Fruit fly (Drosophila melanogaster): Measurements from ENCODE around the gene cDIP.

The cDIP gene

dm6 chr3R:21112742-21113465 is 48.0 kb downstream of the cDIP start (continued):
- TF ChIP-seq CG8290 (GFP tag; optimal IDR thresholded peaks at IDR 0.05) (peak; percentile 67), CG8290 (tag; optimal IDR thresholded peaks at IDR 0.05) (peak in 1 of 2 experiments; percentile 92), CG10267 (tag; optimal IDR thresholded peaks at IDR 0.05) (peak; percentile 57), crc (GFP tag; optimal IDR thresholded peaks at IDR 0.05) (peak; percentile 83), Fer1 (GFP tag; optimal IDR thresholded peaks at IDR 0.05) (peak; percentile 91), zfh2 (GFP tag; optimal IDR thresholded peaks at IDR 0.05) (peak; percentile 85), dm (GFP tag; optimal IDR thresholded peaks at IDR 0.05) (peak; percentile 81), MTF-1 (GFP tag; optimal IDR thresholded peaks at IDR 0.05; ENCODE audit: borderline replicate concordance) (peak; percentile 89), Hand (GFP tag; optimal IDR thresholded peaks at IDR 0.05) (peak; percentile 77), inv (GFP tag; IDR thresholded peaks at IDR 0.05; ENCODE audit: partially characterized antibody) (no peak), CG4282 (GFP tag; optimal IDR thresholded peaks at IDR 0.05) (peak; percentile 83), CG34376 (GFP tag; optimal IDR thresholded peaks at IDR 0.05) (no peak), Antp (GFP tag; optimal IDR thresholded peaks at IDR 0.05) (peak; percentile 88), Myb (GFP tag; optimal IDR thresholded peaks at IDR 0.05) (peak; percentile 77), CG1792 (GFP tag; optimal IDR thresholded peaks at IDR 0.05) (peak; percentile 91), ATbp (GFP tag; optimal IDR thresholded peaks at IDR 0.05) (peak; percentile 94), Ptx1 (GFP tag; IDR thresholded peaks at IDR 0.05) (peak; percentile 86), CG13123 (GFP tag; optimal IDR thresholded peaks at IDR 0.05) (peak; percentile 80), CG13775 (GFP tag; optimal IDR thresholded peaks at IDR 0.05) (peak; percentile 72), Vsx1 (GFP tag; optimal IDR thresholded peaks at IDR 0.05) (peak; percentile 83), CG17361 (GFP tag; IDR thresholded peaks at IDR 0.05) (peak; percentile 88), Lhr (GFP tag; optimal IDR thresholded peaks at IDR 0.05) (peak; percentile 67), phol (tag; optimal IDR thresholded peaks at IDR 0.05) (peak; percentile 79), MBD-R2 (GFP tag; IDR thresholded peaks at IDR 0.05) (peak; percentile 60; the same call in 1 of the 2 replicates), Doc3 (GFP tag; IDR thresholded peaks at IDR 0.05; ENCODE audit: partially characterized antibody) (no peak), CHES-1-like (GFP tag; optimal IDR thresholded peaks at IDR 0.05) (peak; percentile 94), gcm (GFP tag; optimal IDR thresholded peaks at IDR 0.05) (peak; percentile 86), Neu2 (GFP tag; optimal IDR thresholded peaks at IDR 0.05; ENCODE audit: borderline replicate concordance) (peak; percentile 27), so (GFP tag; IDR thresholded peaks at IDR 0.05) (peak; percentile 83), CG1233 (GFP tag; optimal IDR thresholded peaks at IDR 0.05) (peak; percentile 67), D (optimal IDR thresholded peaks at IDR 0.05) (no peak), D (GFP tag; optimal IDR thresholded peaks at IDR 0.05) (peak; percentile 60), HHEX (GFP tag; optimal IDR thresholded peaks at IDR 0.05) (peak; percentile 59), Scr (GFP tag; IDR thresholded peaks at IDR 0.05; ENCODE audit: partially characterized antibody) (no peak), trem (tag; optimal IDR thresholded peaks at IDR 0.05) (peak; percentile 86), dan (GFP tag; IDR thresholded peaks at IDR 0.05) (peak; percentile 47; the same call in 1 of the 2 replicates), CG12236 (GFP tag; optimal IDR thresholded peaks at IDR 0.05) (peak; percentile 88), CG1024 (GFP tag; IDR thresholded peaks at IDR 0.05) (peak; percentile 74), sens-2 (GFP tag; IDR thresholded peaks at IDR 0.05) (peak; percentile 73), C15 (GFP tag; IDR thresholded peaks at IDR 0.05) (0 out of 3 replicates have a peak, but pooled peaks have one; percentile 50), sisA (GFP tag; IDR thresholded peaks at IDR 0.05) (peak; percentile 80), CG12391 (tag; optimal IDR thresholded peaks at IDR 0.05) (peak; percentile 91), en (GFP tag; optimal IDR thresholded peaks at IDR 0.05) (peak; percentile 79), unc-4 (GFP tag; IDR thresholded peaks at IDR 0.05; ENCODE audit: partially characterized antibody) (no peak), pnt (GFP tag; optimal IDR thresholded peaks at IDR 0.05) (peak; percentile 87), ac (GFP tag; optimal IDR thresholded peaks at IDR 0.05) (peak; percentile 75), CG13624 (GFP tag; optimal IDR thresholded peaks at IDR 0.05) (peak; percentile 87), caup (GFP tag; optimal IDR thresholded peaks at IDR 0.05; ENCODE audit: severe bottlenecking) (peak; percentile 89), CG7839 (tag; optimal IDR thresholded peaks at IDR 0.05) (peak; percentile 89)

Data from whole organism, embryonic.